Worm (Caenorhabditis elegans): Measurements from ENCODE around the gene sra-35.

- TF ChIP-seq mdl-1 (tag; optimal IDR thresholded peaks at IDR 0.05) (no peak), pha-4 (GFP tag; IDR thresholded peaks at IDR 0.05) (no peak), pha-4 (tag; optimal IDR thresholded peaks at IDR 0.05) (no peak)
These were observed 45.4 kb upstream of the sra-35 start for ce11 chrII:4573084-4573483.

Measured in whole organism, L4 larva.